Worm (Caenorhabditis elegans): ENCODE data around the gene F47E1.1.

ce11 chrX:9035142-9035541 is 41.8 kb upstream of the F47E1.1 start:
- TF ChIP-seq fkh-10 (GFP tag; optimal IDR thresholded peaks at IDR 0.05) (no peak), odd-2 (tag; optimal IDR thresholded peaks at IDR 0.05) (no peak), hlh-8 (tag; optimal IDR thresholded peaks at IDR 0.05) (no peak), dve-1 (tag; optimal IDR thresholded peaks at IDR 0.05) (no peak), lin-11 (tag; optimal IDR thresholded peaks at IDR 0.05) (no peak), tbx-2 (tag; optimal IDR thresholded peaks at IDR 0.05) (no peak), nfya-1 (tag; optimal IDR thresholded peaks at IDR 0.05) (no peak), ama-1 (optimal IDR thresholded peaks at IDR 0.05) (no peak), hlh-13 (GFP tag; optimal IDR thresholded peaks at IDR 0.05) (no peak), ceh-14 (tag; optimal IDR thresholded peaks at IDR 0.05) (no peak)
